Fruit fly (Drosophila melanogaster) whole organism, pupa: ENCODE measurements around the gene Cyp4s3.

Source experiments
- CG10348 ChIP-seq: fragments of 200-800 bp; sonication (Bioruptor generic); IDR thresholded peaks from 2 replicates; pipeline ENCODE4 v1.3.6; 2022; ENCODE audit warnings: missing biosample characterization, missing genetic modification characterization
- CG12605 ChIP-seq: fragments of 200-800 bp; sonication (Bioruptor generic); IDR thresholded peaks from 2 replicates; pipeline ENCODE4 v1.3.6; 2022; ENCODE audit warnings: missing biosample characterization, missing genetic modification characterization
- CG13204 ChIP-seq: fragments of 200-800 bp; sonication (Bioruptor generic); optimal IDR thresholded peaks from 2 replicates; lab custom pipeline; 2018; ENCODE audit warnings: missing biosample characterization, mild to moderate bottlenecking, missing genetic modification characterization, moderate library complexity
- CG14655 ChIP-seq: fragments of 200-800 bp; sonication (Bioruptor generic); optimal IDR thresholded peaks from 3 replicates; lab custom pipeline; 2017; ENCODE audit warnings: mild to moderate bottlenecking, missing biosample characterization, missing genetic modification reagents, missing genetic modification characterization
- CG15710 ChIP-seq: fragments of 200-800 bp; sonication (Bioruptor generic); optimal IDR thresholded peaks from 2 replicates; lab custom pipeline; 2018; ENCODE audit warnings: missing biosample characterization, mild to moderate bottlenecking, missing genetic modification characterization, moderate library complexity
- CG17806 ChIP-seq: fragments of 200-800 bp; sonication (Bioruptor generic); optimal IDR thresholded peaks from 2 replicates; lab custom pipeline; 2018; ENCODE audit warnings: missing biosample characterization, mild to moderate bottlenecking, missing genetic modification characterization, moderate library complexity
- CG32121 ChIP-seq: fragments of 200-800 bp; sonication (Bioruptor generic); IDR thresholded peaks from 2 replicates; pipeline ENCODE4 v1.3.6; 2022; ENCODE audit warnings: missing biosample characterization, missing genetic modification characterization
- CG34367 ChIP-seq: fragments of 200-800 bp; sonication (Bioruptor generic); optimal IDR thresholded peaks from 2 replicates; lab custom pipeline; 2018; ENCODE audit warnings: missing biosample characterization, mild to moderate bottlenecking, missing genetic modification characterization
- CG4496 ChIP-seq: fragments of 200-800 bp; sonication (Bioruptor generic); IDR thresholded peaks from 3 replicates; pipeline ENCODE4 v1.3.6; 2022; ENCODE audit warnings: missing biosample characterization, missing genetic modification characterization
- CG8159 ChIP-seq: fragments of 200-800 bp; sonication (Bioruptor generic); optimal IDR thresholded peaks from 3 replicates; lab custom pipeline; 2018; ENCODE audit warnings: missing biosample characterization, mild to moderate bottlenecking, missing genetic modification characterization, moderate library complexity
- CG8301 ChIP-seq: fragments of 200-800 bp; sonication (Bioruptor generic); optimal IDR thresholded peaks from 2 replicates; lab custom pipeline; 2018; ENCODE audit warnings: missing biosample characterization, mild to moderate bottlenecking, missing genetic modification characterization
- CG9948 ChIP-seq: fragments of 200-800 bp; sonication (Bioruptor generic); optimal IDR thresholded peaks from 2 replicates; lab custom pipeline; 2018; ENCODE audit warnings: missing biosample characterization, mild to moderate bottlenecking, missing genetic modification characterization, moderate library complexity
- D1 ChIP-seq: fragments of 200-800 bp; sonication (Bioruptor generic); optimal IDR thresholded peaks from 2 replicates; lab custom pipeline; 2018; ENCODE audit warnings: missing biosample characterization, mild to moderate bottlenecking, missing genetic modification characterization, moderate library complexity
- EcR ChIP-seq: fragments of 200-800 bp; sonication (Bioruptor generic); optimal IDR thresholded peaks from 3 replicates; lab custom pipeline; 2019; ENCODE audit warnings: missing biosample characterization, missing genetic modification characterization, mild to moderate bottlenecking, moderate library complexity, missing genetic modification reagents
- Ets98B ChIP-seq: fragments of 200-800 bp; sonication (Bioruptor generic); IDR thresholded peaks from 2 replicates; pipeline ENCODE4 v1.3.6; 2022; ENCODE audit warnings: missing biosample characterization, missing genetic modification characterization
- Pif1A ChIP-seq: fragments of 200-800 bp; sonication (Bioruptor generic); optimal IDR thresholded peaks from 3 replicates; lab custom pipeline; 2016; ENCODE audit warnings: missing biosample characterization, missing genetic modification characterization
- Pif1B ChIP-seq: fragments of 200-800 bp; sonication (Bioruptor generic); optimal IDR thresholded peaks from 3 replicates; lab custom pipeline; 2016; ENCODE audit warnings: missing biosample characterization, missing genetic modification characterization
- Snoo ChIP-seq: fragments of 200-800 bp; sonication (Bioruptor generic); optimal IDR thresholded peaks from 3 replicates; lab custom pipeline; 2017; ENCODE audit warnings: missing biosample characterization, mild to moderate bottlenecking, missing genetic modification characterization, inconsistent platforms
- fd96Ca ChIP-seq: fragments of 200-800 bp; sonication (Bioruptor generic); IDR thresholded peaks from 3 replicates; pipeline ENCODE4 v1.3.6; 2022; ENCODE audit warnings: missing biosample characterization, missing genetic modification characterization
- gl ChIP-seq: fragments of 200-800 bp; sonication (Bioruptor generic); optimal IDR thresholded peaks from 2 replicates; lab custom pipeline; 2018; ENCODE audit warnings: missing biosample characterization, mild to moderate bottlenecking, missing genetic modification characterization
- rn ChIP-seq: fragments of 200-800 bp; sonication (Bioruptor generic); IDR thresholded peaks from 2 replicates; pipeline ENCODE4 v1.3.6; 2022; ENCODE audit warnings: missing biosample characterization, missing genetic modification characterization

Cyp4s3 gene

DNA sequence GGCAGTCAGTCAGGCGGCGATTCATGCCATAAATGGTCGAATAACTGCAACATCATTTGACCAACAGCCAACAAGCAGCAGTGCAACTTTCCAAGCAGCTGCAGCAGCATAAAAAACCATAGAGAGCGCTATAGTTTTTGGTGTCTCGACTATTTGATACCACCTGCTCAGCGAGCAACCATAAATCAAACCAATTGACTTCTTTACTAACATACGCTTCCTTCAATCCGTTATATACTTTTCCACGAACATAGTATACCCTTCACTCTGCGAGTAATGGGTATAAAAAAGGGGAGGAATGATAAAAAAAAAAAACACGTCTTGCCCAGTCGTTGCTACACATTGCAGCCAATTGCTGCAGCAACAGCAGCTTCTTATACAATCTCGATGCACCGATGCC, 35.7 kb upstream of the Cyp4s3 start:
- TF ChIP-seq Pif1B (GFP tag; lab: Kevin White, UChicago) (no peak), CG14655 (GFP tag; lab: Kevin White, UChicago) (peak; percentile 39), CG32121 (peak; percentile 56), fd96Ca (peak; percentile 60; the same call in 1 of the 3 replicates), CG8301 (tag; lab: Kevin White, UChicago) (peak; percentile 29), CG4496 (GFP tag; lab: Robert Waterston, UW) (peak; percentile 64; the same call in 2 of the 3 replicates), CG9948 (tag; lab: Kevin White, UChicago) (no peak), gl (tag; lab: Kevin White, UChicago) (no peak), CG17806 (no peak), CG15710 (tag; lab: Kevin White, UChicago) (no peak), CG10348 (GFP tag; lab: Robert Waterston, UW) (no peak), Ets98B (GFP tag; lab: Robert Waterston, UW) (peak; percentile 26; the same call in 1 of the 2 replicates)

DNA sequence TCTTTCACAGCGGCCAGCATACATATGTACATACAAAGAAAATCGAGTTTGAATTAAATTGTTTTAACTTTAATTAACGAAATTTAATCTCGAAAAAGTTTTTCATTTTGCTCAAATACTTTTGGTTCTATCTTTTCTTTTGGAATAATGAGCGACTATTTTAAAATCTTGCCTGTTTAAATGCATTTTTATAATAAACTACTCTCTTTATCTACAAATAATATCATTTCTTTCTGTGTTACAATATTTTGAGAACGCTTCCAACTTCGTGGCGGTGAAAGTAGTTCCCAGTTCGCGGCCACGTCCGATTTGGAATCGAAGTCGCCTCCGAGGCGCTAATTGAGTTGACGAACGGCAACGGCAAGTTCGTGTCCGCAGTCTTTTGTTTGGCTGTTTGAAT, 33.9 kb upstream of the Cyp4s3 start:
- no peak for TF ChIP-seq CG17806
- TF ChIP-seq CG8159 (tag; lab: Kevin White, UChicago) = no peak
- TF ChIP-seq rn (GFP tag; lab: Robert Waterston, UW) = no peak
- TF ChIP-seq Snoo (tag; lab: Kevin White, UChicago) = no peak
- TF ChIP-seq Pif1A = no peak
- no peak for TF ChIP-seq fd96Ca
- no peak for TF ChIP-seq Ets98B (GFP tag; lab: Robert Waterston, UW)
- no peak for TF ChIP-seq CG10348 (GFP tag; lab: Robert Waterston, UW)
- no peak for TF ChIP-seq CG13204 (GFP tag; lab: Kevin White, UChicago)
- TF ChIP-seq CG14655 (GFP tag; lab: Kevin White, UChicago) = no peak
- no peak for TF ChIP-seq CG4496 (GFP tag; lab: Robert Waterston, UW)
- TF ChIP-seq EcR (GFP tag; lab: Kevin White, UChicago) = no peak
- no peak for TF ChIP-seq gl (tag; lab: Kevin White, UChicago)
- no peak for TF ChIP-seq CG32121
- TF ChIP-seq CG8301 (tag; lab: Kevin White, UChicago) = no peak
- no peak for TF ChIP-seq CG15710 (tag; lab: Kevin White, UChicago)
- TF ChIP-seq Pif1B (GFP tag; lab: Kevin White, UChicago) = no peak
- TF ChIP-seq CG9948 (tag; lab: Kevin White, UChicago) = no peak
- no peak for TF ChIP-seq D1 (tag; lab: Kevin White, UChicago)

DNA sequence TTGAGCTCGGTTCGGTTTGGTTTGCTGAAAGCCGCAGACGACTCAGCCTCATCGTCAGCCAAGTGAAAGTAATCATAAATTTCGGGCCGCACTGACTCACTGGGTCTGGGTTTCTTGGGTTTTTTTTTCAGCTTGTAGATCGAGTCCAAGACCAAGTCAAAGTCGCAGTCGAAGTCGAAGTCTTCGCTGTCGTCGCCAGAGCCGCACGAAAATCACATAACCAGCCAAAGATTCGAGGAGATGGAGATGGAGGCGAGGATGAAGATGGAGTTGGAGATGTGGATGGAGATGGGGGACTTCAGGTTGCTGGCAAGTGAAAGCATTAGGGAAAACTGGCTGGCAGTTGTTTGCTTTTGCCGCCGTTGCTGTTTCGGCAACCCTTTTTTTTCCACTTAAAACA, 30.7 kb upstream of the Cyp4s3 start:
- TF ChIP-seq Pif1A (no peak), gl (tag; lab: Kevin White, UChicago) (no peak), CG9948 (tag; lab: Kevin White, UChicago) (no peak), CG32121 (no peak), CG17806 (no peak), CG15710 (tag; lab: Kevin White, UChicago) (no peak), CG13204 (GFP tag; lab: Kevin White, UChicago) (no peak), CG4496 (GFP tag; lab: Robert Waterston, UW) (no peak), Snoo (tag; lab: Kevin White, UChicago) (no peak), Pif1B (GFP tag; lab: Kevin White, UChicago) (no peak), rn (GFP tag; lab: Robert Waterston, UW) (no peak), EcR (GFP tag; lab: Kevin White, UChicago) (no peak), CG12605 (no peak), CG14655 (GFP tag; lab: Kevin White, UChicago) (no peak), Ets98B (GFP tag; lab: Robert Waterston, UW) (no peak), CG8301 (tag; lab: Kevin White, UChicago) (no peak), D1 (tag; lab: Kevin White, UChicago) (no peak), CG8159 (tag; lab: Kevin White, UChicago) (no peak), CG34367 (no peak)

DNA sequence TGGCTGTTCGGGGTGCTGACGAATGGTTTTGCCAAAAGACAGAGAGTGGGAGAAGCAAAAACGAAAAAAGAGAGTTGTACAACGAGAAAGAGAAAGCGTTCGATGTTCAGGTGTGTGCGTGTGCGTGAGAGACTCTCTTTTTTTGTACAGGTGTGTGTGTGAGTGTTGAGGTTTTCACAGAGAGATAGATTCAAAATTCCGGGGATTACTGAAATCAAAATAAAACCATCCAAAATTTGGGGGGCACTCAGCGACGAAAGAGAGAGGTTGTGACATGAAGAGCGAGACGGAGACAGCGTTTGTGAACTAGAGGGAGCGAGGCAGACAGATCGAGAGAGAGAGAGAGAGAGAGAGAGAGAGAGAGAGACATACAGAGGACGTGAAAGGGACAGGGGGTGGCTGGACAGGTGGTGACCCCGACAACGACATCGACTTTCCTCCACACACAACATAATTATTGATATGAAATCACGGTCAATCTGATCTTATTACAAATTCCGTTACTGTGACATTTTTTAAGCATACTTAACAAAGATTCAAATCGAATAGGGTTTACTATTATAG, 27.0 kb upstream of the Cyp4s3 start:
- no peak for TF ChIP-seq D1 (tag; lab: Kevin White, UChicago)

DNA sequence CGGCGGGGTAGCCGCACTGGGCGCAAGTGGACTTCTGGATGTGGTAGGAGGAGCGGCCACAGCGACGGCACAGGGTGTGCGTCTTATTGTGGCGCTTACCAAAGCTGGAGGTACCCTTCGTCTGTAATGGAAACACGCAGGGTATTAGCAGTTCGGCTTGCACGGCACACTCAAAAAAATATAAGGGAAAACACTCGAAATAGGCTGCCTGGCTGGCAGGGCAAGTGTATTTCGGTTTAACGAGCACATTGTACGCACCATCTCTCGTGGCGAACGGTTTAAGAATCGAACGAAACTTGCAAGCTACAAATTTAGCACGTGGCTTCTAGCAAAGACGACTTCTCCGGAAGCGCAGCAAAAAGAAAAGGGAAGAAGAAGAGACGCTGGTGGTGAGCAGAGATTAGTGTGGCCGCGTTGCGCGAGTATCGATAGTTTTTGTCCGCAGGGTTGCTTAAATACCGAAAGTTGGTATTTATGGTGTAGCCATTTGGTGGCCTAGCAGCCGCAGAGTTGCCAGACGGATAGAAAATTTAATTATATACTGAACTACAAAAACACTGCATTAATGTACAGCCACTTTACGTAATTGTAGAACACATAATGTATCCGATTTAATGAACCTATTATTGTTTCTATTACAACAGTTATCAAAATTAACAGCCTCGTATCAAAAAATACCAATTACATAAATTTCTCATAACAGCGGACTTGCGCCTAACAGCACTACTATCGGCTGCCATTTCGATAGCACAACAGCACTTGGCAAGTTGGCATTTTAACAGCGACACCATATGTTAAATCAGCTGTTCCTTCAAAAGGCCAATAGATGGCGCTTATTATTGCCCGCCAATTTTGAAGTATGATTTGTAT, 22.9 kb upstream of the Cyp4s3 start, which contains the start of gene RpL37-1:
Gene RpL37-1, minus strand, starts transcription at position 374 of the 870 bp plus-strand sequence.
- TF ChIP-seq CG17806 (no peak), Snoo (tag; lab: Kevin White, UChicago) (peak; percentile 63), CG4496 (GFP tag; lab: Robert Waterston, UW) (peak; percentile 67), rn (GFP tag; lab: Robert Waterston, UW) (peak; percentile 14; the same call in 1 of the 2 replicates), CG9948 (tag; lab: Kevin White, UChicago) (no peak), Pif1B (GFP tag; lab: Kevin White, UChicago) (no peak), CG15710 (tag; lab: Kevin White, UChicago) (peak; percentile 9), Pif1A (peak; percentile 28), CG34367 (peak; percentile 51), CG32121 (0 out of 2 replicates have a peak, but pooled peaks have one; percentile 33), fd96Ca (peak; percentile 37; the same call in 2 of the 3 replicates)
